Fruit fly (Drosophila melanogaster): ENCODE data around the gene NijA.

Gene NijA

DNA sequence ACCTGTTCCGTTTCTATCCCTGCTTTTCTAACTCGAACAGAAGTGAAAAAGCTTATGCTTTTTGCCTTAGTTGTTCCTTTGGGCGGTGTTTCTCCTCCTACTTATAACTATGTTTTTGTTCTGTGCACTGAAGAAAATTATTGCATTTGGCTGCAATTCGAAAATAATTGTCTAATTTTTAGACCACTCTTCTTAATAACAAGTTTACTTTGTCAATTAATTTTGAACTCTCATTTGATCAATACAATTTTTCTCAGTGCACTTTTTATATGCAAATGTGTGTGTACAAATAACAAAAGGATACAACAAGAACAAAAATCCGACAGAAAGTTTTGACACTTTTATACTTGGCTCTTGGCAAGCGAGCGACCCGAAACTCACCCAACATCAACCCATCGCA, 38.4 kb upstream of the NijA start (continued):
- no peak for TF ChIP-seq CG10321 (GFP tag; IDR thresholded peaks at IDR 0.05)
- TF ChIP-seq CG11723 (GFP tag; optimal IDR thresholded peaks at IDR 0.05), result no peak
- peak; percentile 53 for TF ChIP-seq Atf-2 (GFP tag; optimal IDR thresholded peaks at IDR 0.05)
- peak; percentile 42; the same call in 1 of the 2 replicates for TF ChIP-seq CG7372 (GFP tag; IDR thresholded peaks at IDR 0.05)
- TF ChIP-seq bowl (GFP tag; IDR thresholded peaks at IDR 0.05), result 0 out of 2 replicates have a peak, but pooled peaks have one; percentile 17
- TF ChIP-seq pan (optimal IDR thresholded peaks at IDR 0.05), result no peak
- peak in 1 of 2 experiments; percentile 50 for TF ChIP-seq pan (GFP tag; optimal IDR thresholded peaks at IDR 0.05 in 1 of 2, IDR thresholded peaks at IDR 0.05 in 1 of 2)
- no peak for TF ChIP-seq prd (optimal IDR thresholded peaks at IDR 0.05)
- peak; percentile 55 for TF ChIP-seq prd (GFP tag; IDR thresholded peaks at IDR 0.05)
- TF ChIP-seq lmd (GFP tag; IDR thresholded peaks at IDR 0.05), result peak; percentile 78
- peak; percentile 68 to 78 for TF ChIP-seq dpn (GFP tag; optimal IDR thresholded peaks at IDR 0.05)
- TF ChIP-seq CG4707 (GFP tag; optimal IDR thresholded peaks at IDR 0.05), result peak; percentile 38
- TF ChIP-seq CG13424 (tag; optimal IDR thresholded peaks at IDR 0.05), result peak; percentile 76
- peak; percentile 59 to 74 for TF ChIP-seq Pdp1 (GFP tag; optimal IDR thresholded peaks at IDR 0.05)
- no peak for TF ChIP-seq ind (GFP tag; optimal IDR thresholded peaks at IDR 0.05)
- TF ChIP-seq tio (GFP tag; optimal IDR thresholded peaks at IDR 0.05), result peak; percentile 76
- TF ChIP-seq CG6791 (GFP tag; IDR thresholded peaks at IDR 0.05; ENCODE audit: partially characterized antibody), result no peak
- no peak for TF ChIP-seq repo (GFP tag; optimal IDR thresholded peaks at IDR 0.05)
- TF ChIP-seq CG2712 (tag; optimal IDR thresholded peaks at IDR 0.05), result peak; percentile 48
- TF ChIP-seq CG43689 (GFP tag; IDR thresholded peaks at IDR 0.05), result peak; percentile 40; the same call in 1 of the 2 replicates
- TF ChIP-seq fd64A (GFP tag; optimal IDR thresholded peaks at IDR 0.05), result no peak
- TF ChIP-seq CG18476 (GFP tag; optimal IDR thresholded peaks at IDR 0.05), result no peak
- TF ChIP-seq ken (GFP tag; IDR thresholded peaks at IDR 0.05), result peak; percentile 70; the same call in 2 of the 3 replicates
- TF ChIP-seq bcd (GFP tag; optimal IDR thresholded peaks at IDR 0.05), result peak; percentile 27
- TF ChIP-seq Poxn (GFP tag; IDR thresholded peaks at IDR 0.05), result no peak
- no peak for TF ChIP-seq cad (GFP tag; optimal IDR thresholded peaks at IDR 0.05)
- TF ChIP-seq NC2α (GFP tag; optimal IDR thresholded peaks at IDR 0.05), result peak; percentile 38
- TF ChIP-seq CG33557 (GFP tag; optimal IDR thresholded peaks at IDR 0.05), result no peak
- TF ChIP-seq CG18262 (tag; optimal IDR thresholded peaks at IDR 0.05), result peak; percentile 45
- 0 out of 2 replicates have a peak, but pooled peaks have one; percentile 56 for TF ChIP-seq chm (GFP tag; IDR thresholded peaks at IDR 0.05)
- peak; percentile 79 for TF ChIP-seq CG13624 (GFP tag; optimal IDR thresholded peaks at IDR 0.05)
- no peak for TF ChIP-seq Opbp (GFP tag; IDR thresholded peaks at IDR 0.05; ENCODE audit: partially characterized antibody)
- no peak for TF ChIP-seq Mad (GFP tag; optimal IDR thresholded peaks at IDR 0.05)
- 0 out of 3 replicates have a peak, but pooled peaks have one; percentile 23 for TF ChIP-seq CG7357 (GFP tag; IDR thresholded peaks at IDR 0.05)
- no peak for TF ChIP-seq Sin3A (optimal IDR thresholded peaks at IDR 0.05)
- TF ChIP-seq Dad (GFP tag; optimal IDR thresholded peaks at IDR 0.05), result peak; percentile 69
- peak; percentile 56 for TF ChIP-seq CG30403 (GFP tag; optimal IDR thresholded peaks at IDR 0.05)
- peak; percentile 58 for TF ChIP-seq Meics (GFP tag; optimal IDR thresholded peaks at IDR 0.05)
- TF ChIP-seq CG17328 (GFP tag; IDR thresholded peaks at IDR 0.05), result peak; percentile 65
- no peak for TF ChIP-seq chn (GFP tag; optimal IDR thresholded peaks at IDR 0.05)
- no peak for TF ChIP-seq Optix (GFP tag; IDR thresholded peaks at IDR 0.05)
- no peak for TF ChIP-seq Elba2 (GFP tag; optimal IDR thresholded peaks at IDR 0.05)
- no peak for TF ChIP-seq Hmx (GFP tag; optimal IDR thresholded peaks at IDR 0.05)
- no peak for TF ChIP-seq CG11085 (GFP tag; IDR thresholded peaks at IDR 0.05)
- TF ChIP-seq CG13775 (GFP tag; optimal IDR thresholded peaks at IDR 0.05), result peak; percentile 22
- TF ChIP-seq YL-1 (GFP tag; optimal IDR thresholded peaks at IDR 0.05), result no peak
- 0 out of 2 replicates have a peak, but pooled peaks have one; percentile 25 for TF ChIP-seq CG32772 (GFP tag; IDR thresholded peaks at IDR 0.05)
- no peak for TF ChIP-seq CG12236 (GFP tag; optimal IDR thresholded peaks at IDR 0.05)
- TF ChIP-seq HLH3B (GFP tag; IDR thresholded peaks at IDR 0.05), result peak; percentile 58
- TF ChIP-seq CG17612 (GFP tag; IDR thresholded peaks at IDR 0.05), result no peak
- TF ChIP-seq CG8924 (tag; optimal IDR thresholded peaks at IDR 0.05), result peak; percentile 49
- no peak for TF ChIP-seq Aef1 (GFP tag; IDR thresholded peaks at IDR 0.05)
- TF ChIP-seq CG6765 (GFP tag; optimal IDR thresholded peaks at IDR 0.05), result peak; percentile 14
